Worm (Caenorhabditis elegans): Measurements from ENCODE around the gene apm-3.

apm-3 gene

ce11 chrX:963171-963570 lies 8.4 kb downstream of the apm-3 start, which contains the start of gene ncs-1:
Gene ncs-1, minus strand, starts transcription at chrX:963271.
- TF ChIP-seq elt-3 (tag; optimal IDR thresholded peaks at IDR 0.05) = no peak
- no peak for TF ChIP-seq ceh-28 (tag; optimal IDR thresholded peaks at IDR 0.05)
- no peak for TF ChIP-seq nfya-1 (tag; optimal IDR thresholded peaks at IDR 0.05; ENCODE audit: insufficient read depth)
- TF ChIP-seq jun-1 (tag; optimal IDR thresholded peaks at IDR 0.05) = no peak
- TF ChIP-seq nhr-12 (tag; optimal IDR thresholded peaks at IDR 0.05) = no peak
- no peak for TF ChIP-seq lin-15B (tag; optimal IDR thresholded peaks at IDR 0.05)
- no peak for TF ChIP-seq ceh-16 (tag; optimal IDR thresholded peaks at IDR 0.05)

DNA sequence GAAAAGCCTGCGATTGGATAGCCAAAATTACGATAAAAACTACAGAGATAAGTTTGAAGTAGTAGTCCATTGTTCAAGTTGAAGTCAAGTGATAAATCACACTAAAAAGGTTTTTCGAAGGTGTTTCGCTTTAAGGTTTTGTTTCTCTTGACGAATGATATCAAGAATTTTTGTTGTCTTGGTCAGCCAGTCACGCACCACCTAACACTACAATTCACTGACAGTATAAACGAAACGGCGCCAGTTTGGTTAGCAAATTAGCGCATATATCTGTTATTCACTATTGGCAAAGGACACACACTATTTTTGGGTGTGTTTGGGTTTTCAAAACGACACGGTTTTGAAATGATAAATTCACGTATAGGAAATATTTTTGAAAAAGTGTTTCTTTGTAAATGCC lies 15.3 kb downstream of the apm-3 start, which contains the start of gene C44C1.6:
C44C1.6 (minus strand) TSS at position 199 of the 400 bp plus-strand sequence.
- TF ChIP-seq unc-62 (GFP tag; optimal IDR thresholded peaks at IDR 0.05) = no peak
- TF ChIP-seq lin-39 (tag; optimal IDR thresholded peaks at IDR 0.05) = no peak
- TF ChIP-seq lsy-12 (tag; optimal IDR thresholded peaks at IDR 0.05) = no peak
- TF ChIP-seq lin-15B (tag; optimal IDR thresholded peaks at IDR 0.05) = no peak
- TF ChIP-seq nfya-1 (tag; optimal IDR thresholded peaks at IDR 0.05; ENCODE audit: insufficient read depth) = no peak
- TF ChIP-seq snpc-4 (tag; optimal IDR thresholded peaks at IDR 0.05) = no peak
- TF ChIP-seq egl-27 (tag; optimal IDR thresholded peaks at IDR 0.05) = no peak
- no peak for TF ChIP-seq ceh-9 (tag; optimal IDR thresholded peaks at IDR 0.05)
- no peak for TF ChIP-seq elt-2 (tag; optimal IDR thresholded peaks at IDR 0.05)
- TF ChIP-seq nhr-67 (tag; optimal IDR thresholded peaks at IDR 0.05) = no peak
- no peak for TF ChIP-seq nhr-76 (tag; optimal IDR thresholded peaks at IDR 0.05)
- TF ChIP-seq nhr-237 (tag; optimal IDR thresholded peaks at IDR 0.05) = no peak
- no peak for TF ChIP-seq tbx-2 (tag; optimal IDR thresholded peaks at IDR 0.05)

ce11 chrX:974499-975235 lies 19.9 kb downstream of the apm-3 start, which contains the start of gene vps-45:
Gene vps-45, minus strand, starts transcription at chrX:974848.
- TF ChIP-seq R02D3.7 (tag; optimal IDR thresholded peaks at IDR 0.05) (no peak), nhr-23 (tag; optimal IDR thresholded peaks at IDR 0.05) (peak; percentile 9), skn-1 (tag; optimal IDR thresholded peaks at IDR 0.05) (peak; percentile 43), ceh-82 (tag; optimal IDR thresholded peaks at IDR 0.05) (no peak), elt-2 (tag; optimal IDR thresholded peaks at IDR 0.05) (peak; percentile 34), unc-62 (GFP tag; optimal IDR thresholded peaks at IDR 0.05) (no peak), nhr-77 (tag; optimal IDR thresholded peaks at IDR 0.05) (no peak), pha-4 (tag; optimal IDR thresholded peaks at IDR 0.05) (peak; percentile 53), nhr-237 (tag; optimal IDR thresholded peaks at IDR 0.05) (no peak), zag-1 (tag; optimal IDR thresholded peaks at IDR 0.05) (no peak), lin-39 (tag; optimal IDR thresholded peaks at IDR 0.05) (peak; percentile 23), snpc-4 (tag; optimal IDR thresholded peaks at IDR 0.05) (peak; percentile 61), elt-3 (tag; optimal IDR thresholded peaks at IDR 0.05) (no peak), egl-5 (tag; optimal IDR thresholded peaks at IDR 0.05) (no peak), ztf-4 (tag; optimal IDR thresholded peaks at IDR 0.05) (no peak), nhr-11 (tag; optimal IDR thresholded peaks at IDR 0.05) (no peak), ceh-9 (tag; optimal IDR thresholded peaks at IDR 0.05) (no peak), jun-1 (tag; optimal IDR thresholded peaks at IDR 0.05) (no peak), ZK546.5 (tag; optimal IDR thresholded peaks at IDR 0.05) (no peak), egl-27 (tag; optimal IDR thresholded peaks at IDR 0.05) (no peak), nhr-43 (tag; optimal IDR thresholded peaks at IDR 0.05; ENCODE audit: poor library complexity, severe bottlenecking) (no peak), ceh-28 (tag; optimal IDR thresholded peaks at IDR 0.05) (peak; percentile 39), fos-1 (tag; optimal IDR thresholded peaks at IDR 0.05) (no peak), ztf-11 (tag; optimal IDR thresholded peaks at IDR 0.05) (no peak), lsy-12 (tag; optimal IDR thresholded peaks at IDR 0.05) (no peak), lin-15B (tag; optimal IDR thresholded peaks at IDR 0.05) (peak; percentile 32), nhr-67 (tag; optimal IDR thresholded peaks at IDR 0.05) (no peak), nfya-1 (tag; optimal IDR thresholded peaks at IDR 0.05; ENCODE audit: insufficient read depth) (peak; percentile 78), sea-2 (GFP tag; optimal IDR thresholded peaks at IDR 0.05) (no peak), pqm-1 (tag; optimal IDR thresholded peaks at IDR 0.05) (peak; percentile 7), hmg-11 (tag; optimal IDR thresholded peaks at IDR 0.05) (peak; percentile 81), nhr-28 (tag; optimal IDR thresholded peaks at IDR 0.05) (no peak)

ce11 chrX:975236-975535 lies 20.4 kb downstream of the apm-3 start:
- no peak for TF ChIP-seq ztf-11 (tag; optimal IDR thresholded peaks at IDR 0.05)
- no peak for TF ChIP-seq lin-15B (tag; optimal IDR thresholded peaks at IDR 0.05)
- no peak for TF ChIP-seq nhr-43 (tag; optimal IDR thresholded peaks at IDR 0.05; ENCODE audit: poor library complexity, severe bottlenecking)
- no peak for TF ChIP-seq tbx-2 (tag; optimal IDR thresholded peaks at IDR 0.05)
- TF ChIP-seq lsy-12 (tag; optimal IDR thresholded peaks at IDR 0.05) = no peak
- TF ChIP-seq nhr-23 (tag; optimal IDR thresholded peaks at IDR 0.05) = no peak
- no peak for TF ChIP-seq jun-1 (tag; optimal IDR thresholded peaks at IDR 0.05)
- no peak for TF ChIP-seq ceh-28 (tag; optimal IDR thresholded peaks at IDR 0.05)
- no peak for TF ChIP-seq nfya-1 (tag; optimal IDR thresholded peaks at IDR 0.05; ENCODE audit: insufficient read depth)

Measured in whole organism, L3 larva.